Worm (Caenorhabditis elegans): ENCODE results near the gene enpl-1.
"Not testable (repeated sequence)": the region's sequence is repeated elsewhere in the genome, so short reads cannot be mapped to it uniquely, and the experiment has no call there.

enpl-1 gene

ce11 chrIV:11148788-11149366 is 29.8 kb downstream of the enpl-1 start:
- no peak for TF ChIP-seq unc-62 (GFP tag; optimal IDR thresholded peaks at IDR 0.05)

DNA sequence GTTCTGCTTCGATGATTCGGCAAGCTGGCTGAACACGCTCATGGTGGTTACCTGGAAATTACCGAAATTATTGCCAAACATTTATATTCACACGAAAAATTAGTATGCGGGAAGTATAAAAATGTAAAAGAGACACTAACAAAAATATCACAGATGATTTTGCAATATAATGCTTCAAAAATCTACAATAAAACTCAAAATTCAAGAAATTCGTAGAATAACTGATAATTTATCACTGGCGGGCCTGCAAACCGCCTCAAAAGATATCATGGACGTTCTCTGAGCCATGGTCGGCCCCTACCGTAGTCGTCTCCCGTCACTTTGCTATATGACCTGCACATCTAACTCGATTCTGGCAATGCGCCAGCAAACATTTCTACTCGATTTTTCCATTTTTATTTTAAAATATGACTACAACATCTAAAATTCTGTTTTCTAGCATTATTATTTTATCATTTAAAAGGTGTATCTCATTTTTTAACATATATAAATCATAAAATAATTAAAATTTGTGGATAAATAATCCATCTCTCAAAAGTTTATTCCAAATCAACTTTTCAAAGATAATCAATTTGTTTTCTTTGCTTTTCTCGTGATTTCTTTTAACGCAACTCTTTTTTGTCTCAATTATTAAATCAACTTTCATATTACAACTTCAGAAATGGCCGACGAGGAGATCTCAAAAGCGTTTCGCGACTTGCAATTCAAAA is 30.5 kb downstream of the enpl-1 start, which contains the start of the genes F01G4.6 and pfd-1:
F01G4.6 (minus strand) TSS at position 51 of the 710 bp plus-strand sequence.
pfd-1 (plus strand) TSS at position 660 of the 710 bp plus-strand sequence.
- peak; percentile 13 for TF ChIP-seq unc-62 (GFP tag; optimal IDR thresholded peaks at IDR 0.05)

DNA sequence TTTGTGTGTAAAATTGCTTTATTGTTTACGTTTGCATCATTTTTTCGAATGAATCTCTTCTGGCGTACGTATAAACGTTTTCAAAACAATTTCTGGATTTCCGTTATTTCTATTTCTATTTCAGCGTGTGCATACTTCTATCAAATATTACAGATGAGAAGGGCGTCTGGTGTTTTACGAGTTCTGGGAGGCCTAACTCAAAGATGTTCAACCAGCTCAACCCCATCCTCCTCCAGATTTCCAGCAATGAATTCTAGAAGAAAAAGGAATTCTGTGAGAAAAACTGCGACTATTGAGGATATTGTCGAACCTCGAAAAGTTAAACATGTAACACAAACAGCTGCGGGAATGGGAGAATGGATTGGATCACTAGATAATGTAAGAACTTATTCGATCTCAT is 31.7 kb downstream of the enpl-1 start, which contains the start of gene C08F8.2:
C08F8.2 (plus strand) TSS at position 154 of the 400 bp plus-strand sequence.
- no peak for TF ChIP-seq unc-62 (GFP tag; optimal IDR thresholded peaks at IDR 0.05)

DNA sequence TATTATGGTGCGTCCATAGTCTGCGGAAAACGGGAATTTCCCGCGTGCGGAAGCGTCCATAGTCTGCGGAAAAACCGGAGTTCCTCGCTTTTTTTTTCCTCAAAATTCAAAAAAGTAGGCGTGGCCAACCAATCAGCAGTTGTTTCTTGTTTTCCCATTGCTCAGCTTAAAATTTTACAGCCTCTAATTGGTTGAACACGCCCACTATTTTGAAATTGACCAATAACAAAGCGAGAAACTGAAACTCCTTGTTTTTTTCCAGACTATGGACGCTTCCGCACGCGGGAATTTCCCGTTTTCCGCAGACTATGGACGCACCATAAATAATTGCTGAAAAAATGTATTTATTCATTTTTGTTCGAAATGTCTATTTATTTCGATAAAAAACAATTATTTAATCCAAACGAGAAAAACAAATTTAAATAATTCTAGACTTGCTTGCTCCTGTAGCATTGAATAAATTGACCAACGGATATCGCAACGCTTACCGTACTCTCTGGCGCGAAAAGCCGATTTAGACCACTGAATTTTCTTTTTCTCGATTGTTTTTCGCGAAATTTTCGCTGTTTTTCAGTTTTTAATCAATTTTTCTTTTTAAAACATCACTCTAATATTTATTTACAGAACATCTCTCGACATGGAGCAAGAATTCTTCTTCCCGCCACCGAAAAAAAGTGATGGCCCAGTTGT is 35.5 kb downstream of the enpl-1 start, which contains the start of gene C08F8.3:
C08F8.3 (plus strand) TSS at position 620 of the 690 bp plus-strand sequence.
- not testable (repeated sequence) for TF ChIP-seq unc-62 (GFP tag; optimal IDR thresholded peaks at IDR 0.05)

DNA sequence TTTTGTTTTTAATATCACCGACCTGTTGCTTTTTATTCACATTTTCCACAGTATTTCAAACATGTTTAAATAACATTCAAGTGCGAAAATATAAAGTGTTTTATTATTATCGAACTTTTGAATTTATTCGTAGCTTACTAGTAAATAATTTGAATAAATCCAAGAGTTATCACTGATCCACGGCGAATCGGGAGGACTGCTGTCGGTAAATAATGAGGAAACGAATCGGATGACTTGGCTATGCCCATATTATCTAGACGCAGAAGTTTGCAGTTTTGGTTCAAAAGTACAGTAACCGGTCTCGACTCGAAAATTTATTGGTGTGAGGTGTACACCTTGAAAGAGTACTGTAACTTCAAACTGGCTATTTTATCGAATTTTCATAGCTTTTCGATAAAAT is 37.4 kb downstream of the enpl-1 start:
- TF ChIP-seq unc-62 (GFP tag; optimal IDR thresholded peaks at IDR 0.05), result no peak

ce11 chrIV:11159886-11160285 is 40.8 kb downstream of the enpl-1 start, which contains the start of gene mboa-4:
TSS of gene mboa-4 (minus strand) at chrIV:11159986.
- TF ChIP-seq unc-62 (GFP tag; optimal IDR thresholded peaks at IDR 0.05), result no peak

ce11 chrIV:11160707-11161106 is 41.6 kb downstream of the enpl-1 start, which contains the start of gene C08F8.15:
TSS of gene C08F8.15 (minus strand) at chrIV:11160807.
- no peak for TF ChIP-seq unc-62 (GFP tag; optimal IDR thresholded peaks at IDR 0.05)

- no peak for TF ChIP-seq unc-62 (GFP tag; optimal IDR thresholded peaks at IDR 0.05)
Observed at ce11 chrIV:11162451-11162850, 43.4 kb downstream of the enpl-1 start, which contains the start of gene fbxb-9. TSS of gene fbxb-9 (minus strand) at chrIV:11162551.

DNA sequence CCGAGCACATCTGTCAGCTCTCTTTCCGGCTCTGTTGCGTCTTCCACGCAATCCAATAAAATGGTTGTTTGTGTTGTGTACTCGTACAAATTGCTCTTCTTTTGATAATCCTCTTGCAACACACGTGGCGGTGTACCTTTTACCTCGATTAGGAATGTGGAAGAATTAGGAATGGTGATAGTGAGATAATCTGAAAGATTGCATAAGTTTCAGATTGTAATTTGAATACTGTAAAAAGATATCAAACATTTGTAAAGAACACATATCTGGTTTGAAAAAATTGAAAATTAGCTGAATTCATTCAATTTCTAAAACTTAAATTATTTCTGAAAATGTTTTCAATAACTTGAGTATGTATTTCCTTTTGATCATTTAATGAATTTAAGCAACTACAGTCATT is 45.7 kb downstream of the enpl-1 start, which contains the start of gene C08F8.6:
C08F8.6 (minus strand) TSS at position 101 of the 400 bp plus-strand sequence.
- no peak for TF ChIP-seq unc-62 (GFP tag; optimal IDR thresholded peaks at IDR 0.05)

ce11 chrIV:11169652-11170051 is 50.6 kb downstream of the enpl-1 start, which contains the start of gene nhr-67:
TSS of gene nhr-67 (plus strand) at chrIV:11169748.
- no peak for TF ChIP-seq unc-62 (GFP tag; optimal IDR thresholded peaks at IDR 0.05)

Measured in whole organism, dauer.